Worm (Caenorhabditis elegans) whole organism, dauer: ENCODE measurements around the gene R13A1.3.
"Not testable (repeated sequence)": the region's sequence is repeated elsewhere in the genome, so short reads cannot be mapped to it uniquely, and the experiment has no call there.

Source experiments
- unc-62 ChIP-seq: sonication (generic microtip); optimal IDR thresholded peaks from 2 replicates; lab custom pipeline; 2017; ENCODE audit warnings: missing biosample characterization, missing genetic modification reagents, missing genetic modification characterization

Gene R13A1.3

DNA sequence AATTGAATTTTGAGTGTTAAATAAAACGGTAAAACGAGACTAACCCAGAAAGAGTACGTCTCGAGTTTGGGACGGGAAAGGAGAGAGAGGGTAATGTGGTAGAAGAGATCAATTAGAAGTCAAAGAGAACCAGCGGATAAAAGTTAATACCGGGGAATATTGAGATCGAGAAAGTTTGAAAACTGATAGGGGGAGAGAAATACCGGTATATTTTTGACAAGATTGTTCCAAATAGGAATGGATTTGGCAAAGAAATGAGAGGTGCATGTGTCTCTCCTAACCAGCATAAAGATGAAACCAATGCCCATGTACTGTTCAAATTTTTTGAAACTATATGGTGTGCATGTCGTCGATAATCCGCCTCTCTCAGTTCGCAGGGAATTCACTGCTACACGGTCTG, 50.9 kb downstream of the R13A1.3 start, which contains the start of gene C06E4.5:
C06E4.5 (plus strand) TSS at position 301 of the 400 bp plus-strand sequence.
- TF ChIP-seq unc-62 = not testable (repeated sequence)
